Worm (Caenorhabditis elegans) whole organism, mixed stage, embryonic: ENCODE results near the gene W05B10.3.

Source experiments
- drap-1 ChIP-seq: fragments of 200-800 bp; sonication (Bioruptor generic); optimal IDR thresholded peaks from 3 replicates; lab custom pipeline; 2018; ENCODE audit warnings: mild to moderate bottlenecking, missing genetic modification characterization, missing compliant biosample characterization
- mab-5 ChIP-seq: fragments of 150-350 bp; optimal IDR thresholded peaks from 2 replicates; lab custom pipeline; 2014; ENCODE audit warnings: missing biosample characterization, missing genetic modification characterization
- mep-1 ChIP-seq: fragments of 150-350 bp; optimal IDR thresholded peaks from 2 replicates; lab custom pipeline; 2017; ENCODE audit warnings: missing biosample characterization, missing genetic modification reagents, missing genetic modification characterization, inconsistent platforms
- nhr-12 ChIP-seq: fragments of 150-350 bp; optimal IDR thresholded peaks from 2 replicates; lab custom pipeline; 2014; ENCODE audit warnings: missing biosample characterization, missing genetic modification characterization
- nhr-28 ChIP-seq: fragments of 150-350 bp; optimal IDR thresholded peaks from 2 replicates; lab custom pipeline; 2014; ENCODE audit warnings: missing biosample characterization, missing genetic modification characterization
- nhr-76 ChIP-seq: sonication (generic microtip); optimal IDR thresholded peaks from 2 replicates; lab custom pipeline; 2017; ENCODE audit warnings: missing biosample characterization, missing genetic modification characterization
- pha-4 ChIP-seq: fragments of 150-350 bp; optimal IDR thresholded peaks from 2 replicates; lab custom pipeline; 2018; ENCODE audit warnings: missing biosample characterization, missing genetic modification reagents, missing genetic modification characterization
- unc-62 ChIP-seq: fragments of 150-350 bp; optimal IDR thresholded peaks from 2 replicates; lab custom pipeline; 2014; ENCODE audit warnings: missing biosample characterization, missing genetic modification reagents, missing genetic modification characterization
- ztf-11 ChIP-seq: fragments of 150-350 bp; optimal IDR thresholded peaks from 2 replicates; lab custom pipeline; 2014; ENCODE audit warnings: missing biosample characterization, missing genetic modification characterization

ce11 chrV:12649213-12649612 is 12.3 kb downstream of the W05B10.3 start, which contains the start of gene gpa-9:
- TF ChIP-seq mab-5 (tag; lab: Kevin White, UChicago) = no peak
- no peak for TF ChIP-seq ztf-11 (tag; lab: Kevin White, UChicago)
- TF ChIP-seq unc-62 (GFP tag; lab: Kevin White, UChicago) = no peak
- no peak for TF ChIP-seq pha-4 (tag; lab: Kevin White, UChicago)
- TF ChIP-seq nhr-28 (tag; lab: Kevin White, UChicago) = no peak
- TF ChIP-seq mep-1 = no peak
- no peak for TF ChIP-seq nhr-12 (tag; lab: Kevin White, UChicago)
- TF ChIP-seq nhr-76 = no peak
- TF ChIP-seq drap-1 (GFP tag; lab: Kevin White, UChicago) = no peak
